Worm (Caenorhabditis elegans) whole organism, young adult: ENCODE results near the gene C50E10.1.

Source experiments
- D2030.7 ChIP-seq: fragments of 200-800 bp; sonication (Bioruptor generic); IDR thresholded peaks from 2 replicates; pipeline ENCODE4 v1.3.6; 2022; ENCODE audit warnings: missing genetic modification reagents, missing genetic modification characterization, missing compliant biosample characterization
- F22D6.2 ChIP-seq: sonication (generic microtip); optimal IDR thresholded peaks from 2 replicates; lab custom pipeline; 2016; ENCODE audit warnings: mild to moderate bottlenecking, missing genetic modification characterization, missing compliant biosample characterization
- F39B2.1 ChIP-seq: fragments of 200-800 bp; sonication (Bioruptor generic); IDR thresholded peaks from 2 replicates; pipeline ENCODE4 v1.3.6; 2022; ENCODE audit warnings: missing genetic modification reagents, missing genetic modification characterization, missing compliant biosample characterization
- K11D2.4 ChIP-seq: fragments of 200-800 bp; sonication (Bioruptor generic); IDR thresholded peaks from 2 replicates; pipeline ENCODE4 v1.3.6; 2022; ENCODE audit warnings: missing genetic modification reagents, missing genetic modification characterization, missing compliant biosample characterization
- akir-1 ChIP-seq: fragments of 200-800 bp; sonication (Bioruptor generic); optimal IDR thresholded peaks from 2 replicates; lab custom pipeline; 2018; ENCODE audit warnings: mild to moderate bottlenecking, missing genetic modification characterization, moderate library complexity, missing compliant biosample characterization
- aptf-3 ChIP-seq: fragments of 200-800 bp; sonication (Bioruptor generic); IDR thresholded peaks from 2 replicates; pipeline ENCODE4 v1.3.6; 2022; ENCODE audit warnings: missing genetic modification characterization, missing compliant biosample characterization
- bed-1 ChIP-seq: fragments of 200-800 bp; sonication (Bioruptor generic); IDR thresholded peaks from 2 replicates; pipeline ENCODE4 v1.3.6; 2022; ENCODE audit warnings: missing genetic modification reagents, missing genetic modification characterization, missing compliant biosample characterization
- ccch-3 ChIP-seq: fragments of 200-800 bp; sonication (Bioruptor generic); optimal IDR thresholded peaks from 2 replicates; lab custom pipeline; 2018; ENCODE audit warnings: mild to moderate bottlenecking, missing genetic modification characterization, missing compliant biosample characterization
- cebp-1 ChIP-seq, 2 experiments: fragments of 200-800 bp in 1 of 2; sonication (Bioruptor generic) in 1 of 2; sonication (generic microtip) in 1 of 2; IDR thresholded peaks in 1 of 2; optimal IDR thresholded peaks in 1 of 2; 2 replicates each; pipeline versions ENCODE4 v1.3.6 to Lab custom; 2017 to 2022; ENCODE audit warnings: missing compliant biosample characterization in 2 of 2, missing genetic modification characterization in 2 of 2, mild to moderate bottlenecking in 1 of 2, missing genetic modification reagents in 1 of 2, moderate library complexity in 1 of 2
- ceh-27 ChIP-seq: fragments of 200-800 bp; sonication (Bioruptor generic); optimal IDR thresholded peaks from 2 replicates; lab custom pipeline; 2018; ENCODE audit warnings: mild to moderate bottlenecking, missing genetic modification characterization, moderate library complexity, missing compliant biosample characterization
- dpl-1 ChIP-seq: fragments of 150-350 bp; optimal IDR thresholded peaks from 2 replicates; lab custom pipeline; 2014; ENCODE audit warnings: missing biosample characterization, missing genetic modification reagents, missing genetic modification characterization
- ekl-4 ChIP-seq: fragments of 200-800 bp; sonication (Bioruptor generic); IDR thresholded peaks from 2 replicates; pipeline ENCODE4 v1.3.6; 2022; ENCODE audit warnings: missing genetic modification reagents, missing genetic modification characterization, missing compliant biosample characterization
- gei-17 ChIP-seq: fragments of 200-800 bp; sonication (Bioruptor generic); optimal IDR thresholded peaks from 2 replicates; lab custom pipeline; 2018; ENCODE audit warnings: mild to moderate bottlenecking, missing genetic modification characterization, missing compliant biosample characterization
- hmg-1.2 ChIP-seq: fragments of 200-800 bp; sonication (Bioruptor generic); IDR thresholded peaks from 2 replicates; pipeline ENCODE4 v1.3.6; 2022; ENCODE audit warnings: missing genetic modification reagents, missing genetic modification characterization, missing compliant biosample characterization
- hrde-1 ChIP-seq: sonication (generic microtip); optimal IDR thresholded peaks from 2 replicates; lab custom pipeline; 2016; ENCODE audit warnings: missing genetic modification characterization, mild to moderate bottlenecking, missing compliant biosample characterization, moderate library complexity, missing genotype, missing genetic modification reagents, borderline replicate concordance
- lag-1 ChIP-seq: fragments of 200-800 bp; sonication (Bioruptor generic); IDR thresholded peaks from 2 replicates; pipeline ENCODE4 v1.3.6; 2022; ENCODE audit warnings: missing genetic modification reagents, missing genetic modification characterization, missing compliant biosample characterization
- lin-40 ChIP-seq: sonication (generic microtip); optimal IDR thresholded peaks from 2 replicates; lab custom pipeline; 2016; ENCODE audit warnings: missing genetic modification characterization, mild to moderate bottlenecking, missing compliant biosample characterization, missing genotype, missing genetic modification reagents
- nhr-120 ChIP-seq: fragments of 200-800 bp; sonication (Bioruptor generic); IDR thresholded peaks from 2 replicates; pipeline ENCODE4 v1.3.6; 2022; ENCODE audit warnings: missing genetic modification characterization, missing compliant biosample characterization
- nhr-179 ChIP-seq: sonication (generic microtip); optimal IDR thresholded peaks from 2 replicates; lab custom pipeline; 2016; ENCODE audit warnings: mild to moderate bottlenecking, missing genetic modification characterization, missing compliant biosample characterization
- rcor-1 ChIP-seq: fragments of 200-800 bp; sonication (Bioruptor generic); IDR thresholded peaks from 2 replicates; pipeline ENCODE4 v1.3.6; 2022; ENCODE audit warnings: missing genetic modification reagents, missing genetic modification characterization, missing compliant biosample characterization
- snpc-3.4 ChIP-seq: sonication (generic microtip); optimal IDR thresholded peaks from 2 replicates; lab custom pipeline; 2017; ENCODE audit warnings: missing genetic modification characterization, mild to moderate bottlenecking, missing compliant biosample characterization, antibody characterized with exemption, moderate library complexity, missing genotype, missing genetic modification reagents
- xnd-1 ChIP-seq: sonication (generic microtip); optimal IDR thresholded peaks from 2 replicates; lab custom pipeline; 2016; ENCODE audit warnings: missing genotype, missing genetic modification reagents, missing genetic modification characterization, missing compliant biosample characterization
- zfh-2 ChIP-seq: fragments of 200-800 bp; sonication (Bioruptor generic); conservative IDR thresholded peaks from 2 replicates; pipeline ENCODE4 v1.3.6; 2022; ENCODE audit warnings: missing genetic modification reagents, missing genetic modification characterization, missing compliant biosample characterization
- zim-3 ChIP-seq: sonication (generic microtip); optimal IDR thresholded peaks from 2 replicates; lab custom pipeline; 2017; ENCODE audit warnings: mild to moderate bottlenecking, missing genetic modification characterization, moderate library complexity, missing compliant biosample characterization
- ztf-25 ChIP-seq: fragments of 200-800 bp; sonication (Bioruptor generic); IDR thresholded peaks from 2 replicates; pipeline ENCODE4 v1.3.6; 2022; ENCODE audit warnings: missing genetic modification reagents, missing genetic modification characterization, missing compliant biosample characterization
- ztf-26 ChIP-seq: sonication (generic microtip); optimal IDR thresholded peaks from 2 replicates; lab custom pipeline; 2017; ENCODE audit warnings: missing genetic modification characterization, missing compliant biosample characterization

C50E10.1 gene

DNA sequence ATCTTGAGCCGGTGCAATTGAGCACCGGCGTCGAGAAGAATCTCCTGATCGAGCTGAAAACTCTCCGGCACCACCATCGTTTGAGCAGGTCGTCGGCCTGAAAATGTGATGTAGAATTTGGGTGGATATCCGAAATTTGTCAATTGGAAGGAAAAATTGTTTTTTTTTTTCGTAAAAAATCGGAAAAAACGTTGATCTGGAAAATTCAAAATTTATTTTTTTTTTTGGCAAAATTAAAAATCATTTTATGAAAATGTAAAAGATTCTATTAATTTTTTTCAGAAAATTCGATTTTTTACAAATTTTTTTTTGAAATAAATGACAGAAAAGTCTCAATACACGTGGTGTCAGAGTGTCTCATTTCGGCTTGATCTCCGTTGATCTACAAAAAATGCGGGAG, 36.1 kb downstream of the C50E10.1 start, which contains the start of gene tric-1B.1:
Gene tric-1B.1, minus strand, starts transcription at position 101 of the 400 bp plus-strand sequence.
- TF ChIP-seq zim-3 (tag; lab: Kevin White, UChicago), result no peak
- TF ChIP-seq xnd-1 (tag; lab: Kevin White, UChicago), result no peak

DNA sequence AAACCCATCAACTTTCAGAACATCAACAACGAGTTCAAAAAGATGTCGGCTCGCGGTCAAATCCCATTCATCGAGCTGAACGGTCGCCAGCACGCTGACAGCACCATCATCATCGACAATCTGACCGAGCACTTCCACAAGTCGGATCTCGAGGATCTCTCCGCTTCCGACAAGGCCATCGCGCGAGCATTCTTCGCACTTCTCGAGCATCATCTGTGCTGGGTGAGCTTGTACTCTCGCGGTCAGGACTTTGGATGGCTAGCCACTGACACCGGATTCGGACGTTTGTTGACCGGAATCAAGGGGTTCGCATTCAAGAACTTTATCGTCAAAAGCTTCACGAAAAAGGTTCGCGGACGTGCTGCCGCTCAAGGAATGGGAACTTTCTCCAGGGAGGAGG, 37.4 kb downstream of the C50E10.1 start:
- peak; percentile 66 for TF ChIP-seq zfh-2 (GFP tag; lab: Robert Waterston, UW)
- TF ChIP-seq K11D2.4 (GFP tag; lab: Robert Waterston, UW), result no peak

DNA sequence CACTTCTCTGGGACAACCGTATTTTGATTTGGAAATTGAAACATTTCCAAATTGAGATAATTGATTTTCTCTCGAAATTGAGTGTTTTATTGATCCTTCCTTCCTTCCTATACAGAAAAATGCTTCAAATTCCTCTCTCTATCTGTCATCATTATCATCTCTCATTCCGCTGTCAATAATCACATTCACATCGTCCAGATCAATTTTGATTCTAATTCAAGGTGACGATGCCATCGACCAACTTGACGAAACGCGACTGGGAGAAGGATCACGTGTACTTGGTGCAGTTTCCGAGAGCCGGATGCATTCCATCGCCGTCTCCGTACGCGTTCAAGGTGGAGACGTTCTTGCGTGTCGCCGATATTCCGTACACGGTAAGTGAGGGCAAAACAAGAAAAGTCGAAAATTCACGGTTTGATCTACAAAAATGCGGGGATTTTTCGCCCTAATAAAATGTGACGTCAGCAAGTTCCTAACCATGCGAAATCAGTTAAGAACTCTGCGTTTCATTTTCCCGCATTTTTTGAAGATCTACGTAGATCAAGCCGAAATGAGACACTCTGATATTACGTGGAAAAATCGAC, 38.2 kb downstream of the C50E10.1 start, which contains the start of gene faxc-1:
Gene faxc-1, plus strand, starts transcription at position 222 of the 584 bp plus-strand sequence.
- TF ChIP-seq lag-1 (GFP tag; lab: Robert Waterston, UW) (no peak), aptf-3 (no peak), ccch-3 (GFP tag; lab: Kevin White, UChicago) (no peak), rcor-1 (no peak)

DNA sequence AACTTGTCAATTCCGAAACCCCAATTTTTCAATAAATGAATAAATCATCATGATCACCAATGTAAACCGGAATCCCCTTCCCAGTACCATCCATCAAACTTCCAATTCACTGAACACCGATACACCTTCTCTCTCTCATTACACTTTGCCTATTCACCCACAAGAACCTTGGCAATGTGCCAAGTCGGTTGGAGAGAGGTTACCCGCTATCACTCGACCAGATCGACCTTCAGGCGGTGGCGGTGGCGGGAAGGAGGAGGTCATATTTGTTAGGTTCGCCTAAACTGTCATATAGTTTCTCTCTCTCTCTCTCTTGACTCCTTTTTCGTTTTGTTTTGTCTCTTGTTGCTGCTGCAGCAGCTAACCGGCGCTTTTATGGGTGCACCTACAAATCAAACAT, 39.7 kb downstream of the C50E10.1 start:
- TF ChIP-seq K11D2.4 (GFP tag; lab: Robert Waterston, UW) (no peak), nhr-120 (GFP tag; lab: Robert Waterston, UW) (no peak), F39B2.1 (GFP tag; lab: Robert Waterston, UW) (0 out of 2 replicates have a peak, but pooled peaks have one; percentile 25)

DNA sequence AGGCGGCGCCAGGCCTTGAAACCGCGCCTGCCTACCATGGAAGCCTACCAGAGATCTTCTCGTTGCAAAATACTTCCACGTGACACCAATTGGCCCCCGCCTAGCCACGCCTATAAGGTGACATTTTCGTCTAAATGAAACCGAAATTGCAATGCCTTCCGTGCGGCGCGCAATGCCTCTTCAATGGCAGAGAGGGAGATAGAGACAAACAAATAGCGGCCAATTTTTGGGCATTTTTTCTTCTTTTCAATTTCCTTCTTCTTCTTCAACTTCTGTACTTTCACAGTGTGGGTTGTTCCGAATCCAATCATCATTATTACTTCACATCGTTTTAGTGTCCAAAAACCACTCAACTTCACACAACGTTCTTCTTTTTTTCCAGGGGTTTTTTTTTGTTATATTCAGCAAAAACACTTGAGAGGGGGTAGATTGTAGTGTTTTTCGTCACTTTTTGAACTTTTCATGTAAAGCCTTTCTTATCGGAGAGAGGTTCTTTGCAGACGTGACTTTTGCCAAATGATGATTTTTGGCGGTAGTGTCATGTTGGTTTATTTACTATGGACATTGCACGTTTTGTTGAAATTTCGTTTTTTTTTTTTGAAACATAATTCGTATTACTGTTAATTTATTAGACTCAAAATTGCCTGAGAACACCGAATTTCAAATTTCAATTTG, 41.0 kb downstream of the C50E10.1 start:
- TF ChIP-seq cebp-1 (GFP tag; IDR thresholded peaks at IDR 0.05; lab: Robert Waterston, UW) (no peak), cebp-1 (tag; optimal IDR thresholded peaks at IDR 0.05; lab: Kevin White, UChicago) (peak; percentile 9), zfh-2 (GFP tag; lab: Robert Waterston, UW) (peak; percentile 53; the same call in 1 of the 2 replicates), zim-3 (tag; lab: Kevin White, UChicago) (no peak), ccch-3 (GFP tag; lab: Kevin White, UChicago) (no peak), ceh-27 (GFP tag; lab: Kevin White, UChicago) (peak; percentile 35), lin-40 (tag; lab: Kevin White, UChicago) (peak; percentile 11)

DNA sequence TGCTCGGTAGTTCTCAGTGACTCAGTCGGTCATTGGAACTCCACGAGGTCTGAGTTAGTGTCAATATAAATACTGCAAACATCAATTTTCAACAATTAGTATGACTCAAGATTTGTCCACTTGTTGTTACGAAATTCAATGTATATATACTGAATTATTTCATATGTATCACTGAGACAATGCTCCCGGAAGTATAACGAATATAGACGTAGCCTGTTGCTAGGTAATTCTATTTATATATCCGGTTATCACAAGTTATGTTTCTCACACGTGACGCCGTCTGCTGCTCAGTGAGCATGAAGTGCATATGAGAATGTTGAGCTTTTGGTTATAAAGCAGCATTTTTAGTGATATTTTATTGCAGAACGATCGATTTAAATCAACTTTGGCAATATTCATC, 41.7 kb downstream of the C50E10.1 start:
- TF ChIP-seq dpl-1 (GFP tag; lab: Kevin White, UChicago) (no peak), snpc-3.4 (tag; lab: Kevin White, UChicago) (no peak), xnd-1 (tag; lab: Kevin White, UChicago) (no peak), ekl-4 (no peak), akir-1 (no peak), D2030.7 (no peak), hmg-1.2 (no peak), hrde-1 (tag; lab: Kevin White, UChicago) (no peak), ztf-25 (no peak), ztf-26 (tag; lab: Kevin White, UChicago) (no peak), F22D6.2 (no peak), lin-40 (tag; lab: Kevin White, UChicago) (no peak), nhr-179 (tag; lab: Kevin White, UChicago) (no peak), gei-17 (GFP tag; lab: Kevin White, UChicago) (no peak)

DNA sequence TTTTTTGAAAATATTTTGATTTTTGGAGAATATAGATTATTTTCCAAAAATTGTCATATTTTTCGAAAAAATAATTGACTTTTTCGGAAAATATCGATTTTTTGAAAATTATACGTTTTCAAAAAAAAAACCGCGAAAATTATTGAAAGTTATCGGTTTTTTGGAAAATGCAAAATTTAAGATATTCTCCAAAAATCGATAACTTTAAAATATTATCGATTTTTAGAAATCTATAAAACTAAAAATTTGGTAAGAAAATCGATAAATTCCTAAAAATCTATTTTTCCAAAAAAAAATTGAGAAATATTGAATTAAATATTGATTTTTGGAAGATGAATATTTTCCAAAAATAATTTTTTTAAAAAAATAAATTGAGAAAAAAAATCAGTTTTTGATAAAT, 45.2 kb downstream of the C50E10.1 start:
- TF ChIP-seq ceh-27 (GFP tag; lab: Kevin White, UChicago) (no peak), hrde-1 (tag; lab: Kevin White, UChicago) (no peak), bed-1 (GFP tag; lab: Robert Waterston, UW) (no peak)
